Worm (Caenorhabditis elegans): ENCODE data around the gene nspg-1.

- no peak for TF ChIP-seq nhr-11 (tag; optimal IDR thresholded peaks at IDR 0.05)
- no peak for TF ChIP-seq fos-1 (tag; optimal IDR thresholded peaks at IDR 0.05)
- TF ChIP-seq fkh-10 (GFP tag; optimal IDR thresholded peaks at IDR 0.05), result no peak
- no peak for TF ChIP-seq php-3 (GFP tag; IDR thresholded peaks at IDR 0.05)
- TF ChIP-seq jun-1 (tag; optimal IDR thresholded peaks at IDR 0.05), result no peak
- no peak for TF ChIP-seq ama-1 (optimal IDR thresholded peaks at IDR 0.05)
- TF ChIP-seq gei-8 (GFP tag; optimal IDR thresholded peaks at IDR 0.05), result no peak
- TF ChIP-seq mep-1 (tag; optimal IDR thresholded peaks at IDR 0.05), result no peak
- TF ChIP-seq pha-4 (GFP tag; IDR thresholded peaks at IDR 0.05), result no peak
- no peak for TF ChIP-seq pha-4 (tag; optimal IDR thresholded peaks at IDR 0.05)
- TF ChIP-seq dpl-1 (GFP tag; optimal IDR thresholded peaks at IDR 0.05), result no peak
- TF ChIP-seq zfp-2 (tag; optimal IDR thresholded peaks at IDR 0.05), result no peak
These were observed 40.7 kb upstream of the nspg-1 start for ce11 chrV:12908614-12909013.
